Fruit fly (Drosophila melanogaster) S2 (cell line): ENCODE results near the gene Jon99Ci.

Experiments used
- CG8478 ChIP-seq: fragments of >200 bp; optimal IDR thresholded peaks from 2 replicates; lab custom pipeline; 2018
- CTCF ChIP-seq, 2 experiments: fragments of >200 bp; optimal IDR thresholded peaks; 2 replicates each; lab custom pipeline; 2018

- TF ChIP-seq CTCF (optimal IDR thresholded peaks at IDR 0.05; lab: Kevin White, UChicago) (no peak), CG8478 (lab: Kevin White, UChicago) (no peak)
Measured at dm6 chr3R:29926089-29926488, at the start of gene Jon99Ci.
